5 worm cellular contexts compared by ENCODE assay signal in genomic region chrII:11620630-11621246, ce11.
TF ChIP-seq lines count a peak whose summit lies in the region.

No protein-coding gene starts in this region.

TF ChIP-seq in whole organism, L1 larva, 84 proteins besides CTCF, POLR2A, EP300 and RAD21:
- TF ChIP-seq efl-1 (optimal IDR thresholded peaks at IDR 0.05; lab: Kevin White, UChicago) (no peak), efl-1 (GFP tag; optimal IDR thresholded peaks at IDR 0.05 in 1 of 2; lab: Kevin White, UChicago) (peak in 1 of 2 experiments; percentile 73), nhr-85 (tag; lab: Kevin White, UChicago) (peak; percentile 67), lsy-2 (tag; optimal IDR thresholded peaks at IDR 0.05; lab: Kevin White, UChicago) (peak in 1 of 2 experiments; percentile 33), sptf-1 (tag; optimal IDR thresholded peaks at IDR 0.05; lab: Kevin White, UChicago) (no peak), F16B12.6 (tag; optimal IDR thresholded peaks at IDR 0.05; lab: Kevin White, UChicago) (no peak), ceh-88 (GFP tag; IDR thresholded peaks at IDR 0.05; lab: Robert Waterston, UW) (no peak)

TF ChIP-seq in whole organism, L2 larva, 48 proteins besides CTCF, POLR2A, EP300 and RAD21:
- no peak for TF ChIP-seq sem-4 (tag; optimal IDR thresholded peaks at IDR 0.05; lab: Kevin White, UChicago)
- peak; percentile 35 for TF ChIP-seq F13H6.1 (tag; optimal IDR thresholded peaks at IDR 0.05; lab: Kevin White, UChicago)
- TF ChIP-seq nhr-25 (tag; optimal IDR thresholded peaks at IDR 0.05; lab: Kevin White, UChicago): peak; percentile 44
- TF ChIP-seq blmp-1 (tag; optimal IDR thresholded peaks at IDR 0.05; lab: Kevin White, UChicago; ENCODE audit: insufficient read depth): peak; percentile 47

TF ChIP-seq in whole organism, L3 larva, 47 proteins besides CTCF, POLR2A, EP300 and RAD21:
- TF ChIP-seq ceh-9 (tag; optimal IDR thresholded peaks at IDR 0.05; lab: Kevin White, UChicago) (no peak), nhr-25 (tag; optimal IDR thresholded peaks at IDR 0.05; lab: Kevin White, UChicago) (peak; percentile 61), ztf-4 (tag; optimal IDR thresholded peaks at IDR 0.05; lab: Kevin White, UChicago) (no peak), tbx-2 (tag; optimal IDR thresholded peaks at IDR 0.05; lab: Kevin White, UChicago) (no peak), pha-4 (tag; optimal IDR thresholded peaks at IDR 0.05; lab: Kevin White, UChicago) (peak; percentile 80)
TF ChIP-seq in whole organism, L3 larva: peak in this region for 2.

TF ChIP-seq in whole organism, L4 larva, 104 proteins besides CTCF, POLR2A, EP300 and RAD21:
- TF ChIP-seq ces-1 (GFP tag; optimal IDR thresholded peaks at IDR 0.05; lab: Kevin White, UChicago): no peak
- no peak for TF ChIP-seq pha-4 (GFP tag; IDR thresholded peaks at IDR 0.05; lab: Robert Waterston, UW)
- peak; percentile 56 for TF ChIP-seq pha-4 (tag; optimal IDR thresholded peaks at IDR 0.05; lab: Kevin White, UChicago)
- TF ChIP-seq nhr-76 (tag; optimal IDR thresholded peaks at IDR 0.05; lab: Kevin White, UChicago): no peak
- TF ChIP-seq lsy-2 (tag; optimal IDR thresholded peaks at IDR 0.05; lab: Kevin White, UChicago): peak in 1 of 2 experiments; percentile 1

TF ChIP-seq in whole organism, young adult, 124 proteins besides CTCF, POLR2A, EP300 and RAD21:
- TF ChIP-seq snpc-1.3 (tag; optimal IDR thresholded peaks at IDR 0.05; lab: Kevin White, UChicago; ENCODE audit: insufficient read depth): no peak
- no peak for TF ChIP-seq Y53F4B.3 (GFP tag; IDR thresholded peaks at IDR 0.05; lab: Robert Waterston, UW)
- no peak for TF ChIP-seq hmg-1.2 (GFP tag; IDR thresholded peaks at IDR 0.05; lab: Robert Waterston, UW)
- no peak for TF ChIP-seq B0035.1 (tag; optimal IDR thresholded peaks at IDR 0.05; lab: Kevin White, UChicago)
- TF ChIP-seq let-526 (GFP tag; IDR thresholded peaks at IDR 0.05; lab: Robert Waterston, UW): 0 out of 2 replicates have a peak, but pooled peaks have one; percentile 43
